Fruit fly (Drosophila melanogaster): Measurements from ENCODE around the gene Dis3.

The Dis3 gene

dm6 chr3R:24376565-24376964, 43.3 kb downstream of the Dis3 start, which contains the start of gene CG33342:
TSS of gene CG33342 (plus strand) at chr3R:24376865.
- no peak for TF ChIP-seq ey (GFP tag; optimal IDR thresholded peaks at IDR 0.05)
- no peak for TF ChIP-seq dl (GFP tag; optimal IDR thresholded peaks at IDR 0.05; ENCODE audit: insufficient read depth in 1 of 2, partially characterized antibody in 2 of 2)
- no peak for TF ChIP-seq h (GFP tag; optimal IDR thresholded peaks at IDR 0.05)
- no peak for TF ChIP-seq CG9705 (GFP tag; optimal IDR thresholded peaks at IDR 0.05)
- no peak for TF ChIP-seq pan (optimal IDR thresholded peaks at IDR 0.05)
- TF ChIP-seq N (GFP tag; optimal IDR thresholded peaks at IDR 0.05) = no peak
- no peak for TF ChIP-seq foxo (GFP tag; optimal IDR thresholded peaks at IDR 0.05)
- no peak for TF ChIP-seq rgr (GFP tag; optimal IDR thresholded peaks at IDR 0.05)
- no peak for TF ChIP-seq usp (GFP tag; optimal IDR thresholded peaks at IDR 0.05)

dm6 chr3R:24384952-24385351, 51.7 kb downstream of the Dis3 start, which contains the start of gene CG17780:
TSS of gene CG17780 (minus strand) at chr3R:24385052.
- TF ChIP-seq Jra (GFP tag; optimal IDR thresholded peaks at IDR 0.05) = no peak
- TF ChIP-seq Myc (optimal IDR thresholded peaks at IDR 0.05) = no peak
- TF ChIP-seq Dfd (GFP tag; optimal IDR thresholded peaks at IDR 0.05) = no peak
- TF ChIP-seq HLH106 (tag; optimal IDR thresholded peaks at IDR 0.05) = no peak
- no peak for TF ChIP-seq OdsH (GFP tag; optimal IDR thresholded peaks at IDR 0.05)
- no peak for TF ChIP-seq CrebA (GFP tag; optimal IDR thresholded peaks at IDR 0.05; ENCODE audit: borderline replicate concordance)
- TF ChIP-seq br (GFP tag; optimal IDR thresholded peaks at IDR 0.05) = no peak
- no peak for TF ChIP-seq foxo (GFP tag; optimal IDR thresholded peaks at IDR 0.05)
- TF ChIP-seq CG9705 (GFP tag; optimal IDR thresholded peaks at IDR 0.05) = no peak
- no peak for TF ChIP-seq Vsx2 (GFP tag; optimal IDR thresholded peaks at IDR 0.05; ENCODE audit: partially characterized antibody)
- no peak for TF ChIP-seq lola (GFP tag; optimal IDR thresholded peaks at IDR 0.05)
- no peak for TF ChIP-seq Hr83 (GFP tag; optimal IDR thresholded peaks at IDR 0.05; ENCODE audit: poor library complexity, severe bottlenecking)
- no peak for TF ChIP-seq CG32264 (GFP tag; optimal IDR thresholded peaks at IDR 0.05)

dm6 chr3R:24386434-24386833, 53.2 kb downstream of the Dis3 start:
- TF ChIP-seq dl (GFP tag; optimal IDR thresholded peaks at IDR 0.05; ENCODE audit: insufficient read depth in 1 of 2, partially characterized antibody in 2 of 2) = no peak
- no peak for TF ChIP-seq brk (GFP tag; optimal IDR thresholded peaks at IDR 0.05)
- no peak for TF ChIP-seq foxo (GFP tag; optimal IDR thresholded peaks at IDR 0.05)

All from whole organism, wandering third instar larva.